Worm (Caenorhabditis elegans): ENCODE data around the gene Y54G11A.4.
"Not testable (repeated sequence)": the region's sequence is repeated elsewhere in the genome, so short reads cannot be mapped to it uniquely, and the experiment has no call there.

- not testable (repeated sequence) for TF ChIP-seq aly-1 (tag; optimal IDR thresholded peaks at IDR 0.05); ama-1 (optimal IDR thresholded peaks at IDR 0.05); flt-1 (GFP tag; IDR thresholded peaks at IDR 0.05); B0310.2 (tag; optimal IDR thresholded peaks at IDR 0.05); ets-7 (tag; optimal IDR thresholded peaks at IDR 0.05)
These were observed 9.3 kb downstream of the Y54G11A.4 start, which contains the start of gene ctl-2 for ce11 chrII:14301927-14302326.
